Fruit fly (Drosophila melanogaster): ENCODE data around the gene CG13856.

The CG13856 gene

dm6 chr3R:22420911-22421310 lies 18.5 kb downstream of the CG13856 start, which contains the start of the genes Nop56 and mats (continued):
- TF ChIP-seq CG31441 (GFP tag; IDR thresholded peaks at IDR 0.05) (peak; percentile 8; the same call in 1 of the 2 replicates), HLH3B (GFP tag; IDR thresholded peaks at IDR 0.05) (no peak), HmgZ (tag; optimal IDR thresholded peaks at IDR 0.05) (peak; percentile 45), nom (GFP tag; optimal IDR thresholded peaks at IDR 0.05) (no peak), ash1 (GFP tag; optimal IDR thresholded peaks at IDR 0.05) (no peak), Abd-B (GFP tag; optimal IDR thresholded peaks at IDR 0.05) (no peak), CG34224 (GFP tag; IDR thresholded peaks at IDR 0.05; ENCODE audit: partially characterized antibody) (peak; percentile 32; the same call in 1 of the 3 replicates), CG16813 (GFP tag; IDR thresholded peaks at IDR 0.05; ENCODE audit: partially characterized antibody) (no peak), cas (GFP tag; IDR thresholded peaks at IDR 0.05) (no peak), CG10366 (GFP tag; IDR thresholded peaks at IDR 0.05) (no peak), Elba2 (GFP tag; optimal IDR thresholded peaks at IDR 0.05) (peak; percentile 84), zen (tag; optimal IDR thresholded peaks at IDR 0.05) (peak; percentile 13), CG13287 (GFP tag; IDR thresholded peaks at IDR 0.05; ENCODE audit: partially characterized antibody) (peak; percentile 57; the same call in 1 of the 2 replicates), lbe (GFP tag; optimal IDR thresholded peaks at IDR 0.05) (peak; percentile 8), CG8924 (tag; optimal IDR thresholded peaks at IDR 0.05) (peak; percentile 72), CG13424 (tag; optimal IDR thresholded peaks at IDR 0.05) (peak; percentile 4), CG1832 (GFP tag; optimal IDR thresholded peaks at IDR 0.05) (peak; percentile 33), stwl (tag; optimal IDR thresholded peaks at IDR 0.05) (peak; percentile 87), p53 (GFP tag; optimal IDR thresholded peaks at IDR 0.05) (no peak), E2f2 (GFP tag; IDR thresholded peaks at IDR 0.05) (peak; percentile 23; the same call in 1 of the 2 replicates), Usf (GFP tag; optimal IDR thresholded peaks at IDR 0.05) (peak; percentile 6), CG10321 (GFP tag; IDR thresholded peaks at IDR 0.05) (peak; percentile 94), CG7745 (tag; optimal IDR thresholded peaks at IDR 0.05) (peak; percentile 21), CG7963 (GFP tag; IDR thresholded peaks at IDR 0.05; ENCODE audit: partially characterized antibody) (no peak), CG34422 (GFP tag; IDR thresholded peaks at IDR 0.05) (peak; percentile 81; the same call in 2 of the 3 replicates), Ets97D (GFP tag; optimal IDR thresholded peaks at IDR 0.05) (peak; percentile 83), CG10959 (GFP tag; IDR thresholded peaks at IDR 0.05) (no peak), caup (GFP tag; optimal IDR thresholded peaks at IDR 0.05; ENCODE audit: severe bottlenecking) (peak; percentile 33), CG10431 (GFP tag; optimal IDR thresholded peaks at IDR 0.05) (no peak), CG30020 (tag; optimal IDR thresholded peaks at IDR 0.05) (peak; percentile 48), dm (GFP tag; optimal IDR thresholded peaks at IDR 0.05) (peak; percentile 98), CG4617 (GFP tag; optimal IDR thresholded peaks at IDR 0.05; ENCODE audit: borderline replicate concordance) (peak; percentile 94), CG15479 (GFP tag; optimal IDR thresholded peaks at IDR 0.05) (peak; percentile 43), twi (tag; optimal IDR thresholded peaks at IDR 0.05) (peak; percentile 53), crp (GFP tag; optimal IDR thresholded peaks at IDR 0.05) (peak in 1 of 2 experiments; percentile 68), bigmax (GFP tag; optimal IDR thresholded peaks at IDR 0.05) (peak; percentile 72), CG17829 (tag; optimal IDR thresholded peaks at IDR 0.05) (peak; percentile 42), seq (GFP tag; IDR thresholded peaks at IDR 0.05) (no peak), maf-S (GFP tag; optimal IDR thresholded peaks at IDR 0.05) (no peak), CG1529 (GFP tag; optimal IDR thresholded peaks at IDR 0.05) (no peak), CHES-1-like (GFP tag; optimal IDR thresholded peaks at IDR 0.05) (no peak), sens (GFP tag) (peak; percentile 74), hkb (optimal IDR thresholded peaks at IDR 0.05) (no peak), hkb (GFP tag; IDR thresholded peaks at IDR 0.05) (no peak), Myb (GFP tag; optimal IDR thresholded peaks at IDR 0.05) (peak; percentile 11), CG3163 (GFP tag; optimal IDR thresholded peaks at IDR 0.05) (no peak), CG10462 (GFP tag; optimal IDR thresholded peaks at IDR 0.05) (no peak), CG33213 (GFP tag; optimal IDR thresholded peaks at IDR 0.05) (peak; percentile 6), gfzf (GFP tag; optimal IDR thresholded peaks at IDR 0.05) (peak; percentile 91), Ada2b (GFP tag; IDR thresholded peaks at IDR 0.05) (no peak), ind (GFP tag; optimal IDR thresholded peaks at IDR 0.05) (no peak)
